Worm (Caenorhabditis elegans) whole organism, L4/young adult: ENCODE data around the gene ZK899.3.

Experiments used
- W03F9.2 ChIP-seq: fragments of 150-350 bp; optimal IDR thresholded peaks from 2 replicates; lab custom pipeline; 2014; ENCODE audit warnings: missing biosample characterization, missing genetic modification characterization
- dao-5 ChIP-seq: sonication (generic microtip); optimal IDR thresholded peaks from 2 replicates; lab custom pipeline; 2016; ENCODE audit warnings: missing genotype, missing genetic modification characterization, moderate library complexity, missing compliant biosample characterization
- him-1 ChIP-seq: sonication (generic microtip); optimal IDR thresholded peaks from 2 replicates; lab custom pipeline; 2016; ENCODE audit warnings: missing genotype, missing genetic modification reagents, missing genetic modification characterization, missing compliant biosample characterization

DNA sequence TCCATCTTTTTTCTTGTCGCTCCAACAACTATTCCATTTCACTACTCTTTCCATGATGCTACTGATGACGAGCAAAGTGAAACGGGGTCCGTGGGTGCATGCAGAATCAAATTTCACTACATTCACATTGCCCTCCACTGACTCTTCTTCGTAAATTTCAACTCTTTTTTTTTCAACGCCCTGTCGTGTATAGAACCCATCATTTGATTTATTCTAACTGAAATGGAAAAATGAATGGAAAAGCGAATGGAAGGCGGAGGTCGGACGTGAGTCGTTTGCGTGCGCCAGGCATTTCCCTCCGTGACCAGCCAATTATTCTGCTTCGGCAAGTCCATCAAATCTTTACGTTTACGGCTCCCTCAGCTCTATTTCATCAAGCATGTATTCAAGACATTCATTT is 9.1 kb upstream of the ZK899.3 start:
- TF ChIP-seq W03F9.2 (tag; lab: Kevin White, UChicago) (no peak), him-1 (tag; lab: Kevin White, UChicago) (no peak), dao-5 (tag; lab: Kevin White, UChicago) (no peak)
